Fruit fly (Drosophila melanogaster) whole organism, adult: ENCODE results near the gene CG12009.

Source experiments
- CG14711 ChIP-seq: fragments of 200-800 bp; sonication (Bioruptor generic); optimal IDR thresholded peaks from 2 replicates; lab custom pipeline; 2018; ENCODE audit warnings: missing biosample characterization, mild to moderate bottlenecking, missing genetic modification characterization, moderate library complexity
- CG5204 ChIP-seq: fragments of 200-800 bp; sonication (Bioruptor generic); optimal IDR thresholded peaks from 2 replicates; lab custom pipeline; 2016; ENCODE audit warnings: missing biosample characterization, missing genetic modification characterization
- Clk ChIP-seq: fragments of 200-800 bp; sonication (Bioruptor generic); optimal IDR thresholded peaks from 2 replicates; lab custom pipeline; 2017; ENCODE audit warnings: missing biosample characterization, missing genetic modification characterization
- Crg-1 ChIP-seq: fragments of 200-800 bp; sonication (Bioruptor generic); optimal IDR thresholded peaks from 2 replicates; lab custom pipeline; 2016; ENCODE audit warnings: missing biosample characterization, missing genetic modification characterization
- bab1 ChIP-seq: fragments of 200-800 bp; sonication (Bioruptor generic); optimal IDR thresholded peaks from 3 replicates; lab custom pipeline; 2019; ENCODE audit warnings: missing biosample characterization, mild to moderate bottlenecking, missing genetic modification characterization, moderate library complexity
- cic ChIP-seq: fragments of 200-800 bp; sonication (Bioruptor generic); optimal IDR thresholded peaks from 2 replicates; lab custom pipeline; 2017; ENCODE audit warnings: missing biosample characterization, mild to moderate bottlenecking, missing genetic modification characterization, moderate library complexity
- kay ChIP-seq: fragments of 200-800 bp; sonication (Bioruptor generic); peaks from one replicate; lab custom pipeline; 2016; ENCODE audit warnings: missing biosample characterization, missing genetic modification characterization, borderline replicate concordance
- tj ChIP-seq: fragments of 200-800 bp; sonication (Bioruptor generic); optimal IDR thresholded peaks from 3 replicates; lab custom pipeline; 2017; ENCODE audit warnings: missing biosample characterization, mild to moderate bottlenecking, missing genetic modification characterization, moderate library complexity

dm6 chr3L:3300345-3300744 is 9.1 kb downstream of the CG12009 start:
- no peak for TF ChIP-seq Clk (GFP tag; lab: Kevin White, UChicago)
- no peak for TF ChIP-seq CG14711 (tag; lab: Kevin White, UChicago)
- TF ChIP-seq bab1 (GFP tag; lab: Kevin White, UChicago) = no peak
- no peak for TF ChIP-seq kay (GFP tag; lab: Kevin White, UChicago)
- TF ChIP-seq tj (GFP tag; lab: Kevin White, UChicago) = no peak
- TF ChIP-seq CG5204 (GFP tag; lab: Kevin White, UChicago) = no peak
- TF ChIP-seq cic (GFP tag; lab: Kevin White, UChicago) = no peak
- no peak for TF ChIP-seq Crg-1
